Worm (Caenorhabditis elegans) whole organism, young adult: ENCODE measurements around the gene alkb-7.
A peak's percentile ranks its signal among the peaks of the same experiment; 100 is the strongest.

ENCODE experiments used
- B0019.2 ChIP-seq: fragments of 200-800 bp; sonication (Bioruptor generic); conservative IDR thresholded peaks from 2 replicates; pipeline ENCODE4 v1.3.6; 2022; ENCODE audit warnings: missing genetic modification reagents, missing genetic modification characterization, missing compliant biosample characterization
- C06A6.2 ChIP-seq: fragments of 200-800 bp; sonication (Bioruptor generic); conservative IDR thresholded peaks from 2 replicates; pipeline ENCODE4 v1.3.6; 2022; ENCODE audit warnings: missing genetic modification characterization, missing compliant biosample characterization
- D2030.7 ChIP-seq: fragments of 200-800 bp; sonication (Bioruptor generic); IDR thresholded peaks from 2 replicates; pipeline ENCODE4 v1.3.6; 2022; ENCODE audit warnings: missing genetic modification reagents, missing genetic modification characterization, missing compliant biosample characterization
- F23B12.7 ChIP-seq: sonication (generic microtip); optimal IDR thresholded peaks from 2 replicates; lab custom pipeline; 2017; ENCODE audit warnings: missing genetic modification characterization, mild to moderate bottlenecking, missing compliant biosample characterization, antibody characterized with exemption, moderate library complexity; ENCODE audit not compliant: insufficient read depth
- F37B4.10 ChIP-seq: fragments of 200-800 bp; sonication (Bioruptor generic); IDR thresholded peaks from 2 replicates; pipeline ENCODE4 v1.3.6; 2022; ENCODE audit warnings: missing genetic modification characterization, missing compliant biosample characterization
- F55B11.4 ChIP-seq: sonication (generic microtip); optimal IDR thresholded peaks from 2 replicates; lab custom pipeline; 2016; ENCODE audit warnings: missing compliant biosample characterization, missing genetic modification characterization, borderline replicate concordance; ENCODE audit not compliant: insufficient read depth
- Y53F4B.3 ChIP-seq: fragments of 200-800 bp; sonication (Bioruptor generic); IDR thresholded peaks from 2 replicates; pipeline ENCODE4 v1.3.6; 2022; ENCODE audit warnings: missing genetic modification reagents, missing genetic modification characterization, missing compliant biosample characterization
- Y53G8AR.9 ChIP-seq: fragments of 200-800 bp; sonication (Bioruptor generic); conservative IDR thresholded peaks from 2 replicates; pipeline ENCODE4 v1.3.6; 2022; ENCODE audit warnings: missing genetic modification reagents, missing genetic modification characterization, missing compliant biosample characterization
- Y56A3A.18 ChIP-seq: fragments of 200-800 bp; sonication (Bioruptor generic); IDR thresholded peaks from 2 replicates; pipeline ENCODE4 v1.3.6; 2022; ENCODE audit warnings: missing genetic modification reagents, missing genetic modification characterization, missing compliant biosample characterization
- ZK185.1 ChIP-seq: sonication (generic microtip); optimal IDR thresholded peaks from 2 replicates; lab custom pipeline; 2016; ENCODE audit warnings: mild to moderate bottlenecking, missing genetic modification characterization, missing compliant biosample characterization; ENCODE audit not compliant: poor library complexity, severe bottlenecking
- akir-1 ChIP-seq: fragments of 200-800 bp; sonication (Bioruptor generic); optimal IDR thresholded peaks from 2 replicates; lab custom pipeline; 2018; ENCODE audit warnings: mild to moderate bottlenecking, missing genetic modification characterization, moderate library complexity, missing compliant biosample characterization
- aptf-2 ChIP-seq: fragments of 200-800 bp; sonication (Bioruptor generic); conservative IDR thresholded peaks from 2 replicates; pipeline ENCODE4 v1.3.6; 2022; ENCODE audit warnings: missing genetic modification reagents, missing genetic modification characterization, missing compliant biosample characterization
- athp-1 ChIP-seq: sonication (generic microtip); optimal IDR thresholded peaks from 2 replicates; lab custom pipeline; 2017; ENCODE audit warnings: mild to moderate bottlenecking, missing genetic modification characterization, missing compliant biosample characterization
- attf-6 ChIP-seq: fragments of 200-800 bp; sonication (Bioruptor generic); IDR thresholded peaks from 2 replicates; pipeline ENCODE4 v1.3.6; 2022; ENCODE audit warnings: missing genetic modification reagents, missing genetic modification characterization, missing compliant biosample characterization
- bed-1 ChIP-seq: fragments of 200-800 bp; sonication (Bioruptor generic); IDR thresholded peaks from 2 replicates; pipeline ENCODE4 v1.3.6; 2022; ENCODE audit warnings: missing genetic modification reagents, missing genetic modification characterization, missing compliant biosample characterization
- cebp-1 ChIP-seq, 2 experiments: fragments of 200-800 bp in 1 of 2; sonication (Bioruptor generic) in 1 of 2; sonication (generic microtip) in 1 of 2; IDR thresholded peaks in 1 of 2; optimal IDR thresholded peaks in 1 of 2; 2 replicates each; pipeline versions ENCODE4 v1.3.6 to Lab custom; 2017 to 2022; ENCODE audit warnings: missing compliant biosample characterization in 2 of 2, missing genetic modification characterization in 2 of 2, mild to moderate bottlenecking in 1 of 2, missing genetic modification reagents in 1 of 2, moderate library complexity in 1 of 2
- ceh-100 ChIP-seq: fragments of 200-800 bp; sonication (Bioruptor generic); IDR thresholded peaks from 2 replicates; pipeline ENCODE4 v1.3.6; 2022; ENCODE audit warnings: missing genetic modification reagents, missing genetic modification characterization, missing compliant biosample characterization
- ceh-91 ChIP-seq: fragments of 200-800 bp; sonication (Bioruptor generic); IDR thresholded peaks from 2 replicates; pipeline ENCODE4 v1.3.6; 2022; ENCODE audit warnings: missing genetic modification reagents, missing genetic modification characterization, missing compliant biosample characterization
- chd-7 ChIP-seq: sonication (generic microtip); optimal IDR thresholded peaks from 2 replicates; lab custom pipeline; 2016; ENCODE audit warnings: mild to moderate bottlenecking, missing genetic modification characterization, moderate library complexity, missing compliant biosample characterization
- efl-1 ChIP-seq: fragments of 150-350 bp; optimal IDR thresholded peaks from 2 replicates; lab custom pipeline; 2014; ENCODE audit warnings: missing biosample characterization, missing genetic modification reagents, missing genetic modification characterization
- egl-18 ChIP-seq: fragments of 200-800 bp; sonication (Bioruptor generic); IDR thresholded peaks from 2 replicates; pipeline ENCODE4 v1.3.6; 2022; ENCODE audit warnings: missing genetic modification reagents, missing genetic modification characterization, missing compliant biosample characterization
- egl-44 ChIP-seq: fragments of 200-800 bp; sonication (Bioruptor generic); IDR thresholded peaks from 2 replicates; pipeline ENCODE4 v1.3.6; 2022; ENCODE audit warnings: missing genetic modification reagents, missing genetic modification characterization, missing compliant biosample characterization
- egrh-3 ChIP-seq: fragments of 200-800 bp; sonication (Bioruptor generic); IDR thresholded peaks from 2 replicates; pipeline ENCODE4 v1.3.6; 2022; ENCODE audit warnings: missing genetic modification reagents, missing genetic modification characterization, missing compliant biosample characterization
- ekl-4 ChIP-seq: fragments of 200-800 bp; sonication (Bioruptor generic); IDR thresholded peaks from 2 replicates; pipeline ENCODE4 v1.3.6; 2022; ENCODE audit warnings: missing genetic modification reagents, missing genetic modification characterization, missing compliant biosample characterization
- fkh-3 ChIP-seq: sonication (generic microtip); optimal IDR thresholded peaks from 2 replicates; lab custom pipeline; 2016; ENCODE audit warnings: mild to moderate bottlenecking, missing genetic modification characterization, missing compliant biosample characterization
- gei-17 ChIP-seq: fragments of 200-800 bp; sonication (Bioruptor generic); optimal IDR thresholded peaks from 2 replicates; lab custom pipeline; 2018; ENCODE audit warnings: mild to moderate bottlenecking, missing genetic modification characterization, missing compliant biosample characterization
- hlh-26 ChIP-seq: fragments of 200-800 bp; sonication (Bioruptor generic); conservative IDR thresholded peaks from 2 replicates; pipeline ENCODE4 v1.3.6; 2022; ENCODE audit warnings: missing genetic modification reagents, missing genetic modification characterization, missing compliant biosample characterization
- hmg-20 ChIP-seq: fragments of 200-800 bp; sonication (Bioruptor generic); IDR thresholded peaks from 2 replicates; pipeline ENCODE4 v1.3.6; 2022; ENCODE audit warnings: missing genetic modification reagents, missing genetic modification characterization, missing compliant biosample characterization
- hrde-1 ChIP-seq: sonication (generic microtip); optimal IDR thresholded peaks from 2 replicates; lab custom pipeline; 2016; ENCODE audit warnings: missing genetic modification characterization, mild to moderate bottlenecking, missing compliant biosample characterization, moderate library complexity, missing genotype, missing genetic modification reagents, borderline replicate concordance
- lin-35 ChIP-seq, 3 experiments: fragments of 150-350 bp in 2 of 3; sonication (generic microtip) in 1 of 3; optimal IDR thresholded peaks; 2 replicates each; lab custom pipeline; 2014 to 2018; ENCODE audit warnings: missing biosample characterization in 3 of 3, missing genetic modification characterization in 3 of 3, missing genetic modification reagents in 3 of 3
- lsl-1 ChIP-seq: fragments of 200-800 bp; sonication (Bioruptor generic); optimal IDR thresholded peaks from 2 replicates; lab custom pipeline; 2018; ENCODE audit warnings: mild to moderate bottlenecking, missing genetic modification characterization, moderate library complexity, missing compliant biosample characterization
- madf-10 ChIP-seq: sonication (generic microtip); optimal IDR thresholded peaks from 2 replicates; lab custom pipeline; 2016; ENCODE audit warnings: mild to moderate bottlenecking, missing genetic modification characterization, missing compliant biosample characterization
- mcd-1 ChIP-seq: fragments of 200-800 bp; sonication (Bioruptor generic); IDR thresholded peaks from 2 replicates; pipeline ENCODE4 v1.3.6; 2022; ENCODE audit warnings: missing genetic modification reagents, missing genetic modification characterization, missing compliant biosample characterization
- mes-4 ChIP-seq: sonication (generic microtip); optimal IDR thresholded peaks from 2 replicates; lab custom pipeline; 2016; ENCODE audit warnings: missing genotype, missing genetic modification characterization, missing compliant biosample characterization
- nfya-1 ChIP-seq: sonication (generic microtip); optimal IDR thresholded peaks from 2 replicates; lab custom pipeline; 2017; ENCODE audit warnings: antibody characterized with exemption, missing compliant biosample characterization, missing genetic modification characterization, borderline replicate concordance; ENCODE audit not compliant: insufficient read depth
- nhr-120 ChIP-seq: fragments of 200-800 bp; sonication (Bioruptor generic); IDR thresholded peaks from 2 replicates; pipeline ENCODE4 v1.3.6; 2022; ENCODE audit warnings: missing genetic modification characterization, missing compliant biosample characterization
- nhr-179 ChIP-seq: sonication (generic microtip); optimal IDR thresholded peaks from 2 replicates; lab custom pipeline; 2016; ENCODE audit warnings: mild to moderate bottlenecking, missing genetic modification characterization, missing compliant biosample characterization
- nhr-90 ChIP-seq: sonication (generic microtip); optimal IDR thresholded peaks from 2 replicates; lab custom pipeline; 2016; ENCODE audit warnings: missing genotype, mild to moderate bottlenecking, missing genetic modification characterization, missing compliant biosample characterization
- sdz-38 ChIP-seq: sonication (generic microtip); optimal IDR thresholded peaks from 2 replicates; lab custom pipeline; 2016; ENCODE audit warnings: missing genotype, missing genetic modification characterization, missing compliant biosample characterization
- snpc-1.1 ChIP-seq: sonication (generic microtip); optimal IDR thresholded peaks from 2 replicates; lab custom pipeline; 2017; ENCODE audit warnings: missing genetic modification characterization, mild to moderate bottlenecking, missing compliant biosample characterization, antibody characterized with exemption, moderate library complexity, missing genotype, missing genetic modification reagents; ENCODE audit not compliant: insufficient read depth
- snpc-4 ChIP-seq, 5 experiments: fragments of 150-350 bp in 1 of 5; sonication (generic microtip) in 4 of 5; optimal IDR thresholded peaks; 2 replicates each; lab custom pipeline; 2014 to 2018; ENCODE audit warnings: missing genetic modification characterization in 5 of 5, missing biosample characterization in 3 of 5, antibody characterized with exemption in 2 of 5, mild to moderate bottlenecking in 2 of 5, missing compliant biosample characterization in 2 of 5, missing genotype in 2 of 5, moderate library complexity in 2 of 5, missing genetic modification reagents in 1 of 5
- sptf-2 ChIP-seq: fragments of 200-800 bp; sonication (Bioruptor generic); optimal IDR thresholded peaks from 2 replicates; lab custom pipeline; 2018; ENCODE audit warnings: mild to moderate bottlenecking, missing genetic modification characterization, missing compliant biosample characterization
- unc-130 ChIP-seq: sonication (generic microtip); optimal IDR thresholded peaks from 2 replicates; lab custom pipeline; 2016; ENCODE audit warnings: missing genetic modification reagents, missing genetic modification characterization, missing compliant biosample characterization
- zfh-2 ChIP-seq: fragments of 200-800 bp; sonication (Bioruptor generic); conservative IDR thresholded peaks from 2 replicates; pipeline ENCODE4 v1.3.6; 2022; ENCODE audit warnings: missing genetic modification reagents, missing genetic modification characterization, missing compliant biosample characterization
- zim-3 ChIP-seq: sonication (generic microtip); optimal IDR thresholded peaks from 2 replicates; lab custom pipeline; 2017; ENCODE audit warnings: mild to moderate bottlenecking, missing genetic modification characterization, moderate library complexity, missing compliant biosample characterization
- ztf-22 ChIP-seq: fragments of 200-800 bp; sonication (Bioruptor generic); optimal IDR thresholded peaks from 2 replicates; lab custom pipeline; 2018; ENCODE audit warnings: mild to moderate bottlenecking, missing genetic modification characterization, moderate library complexity, missing compliant biosample characterization

The alkb-7 gene

ce11 chrII:12796040-12796502 lies 8.1 kb upstream of the alkb-7 start, which contains the start of gene cpt-1:
TSS of gene cpt-1 (minus strand) at chrII:12796452.
- TF ChIP-seq egrh-3 (GFP tag; lab: Robert Waterston, UW): no peak
- no peak for TF ChIP-seq sdz-38
- TF ChIP-seq egl-18 (GFP tag; lab: Robert Waterston, UW): no peak
- no peak for TF ChIP-seq F23B12.7 (tag; lab: Kevin White, UChicago)
- no peak for TF ChIP-seq D2030.7 (GFP tag; lab: Robert Waterston, UW)
- TF ChIP-seq attf-6 (GFP tag; lab: Robert Waterston, UW): no peak
- no peak for TF ChIP-seq ceh-100
- TF ChIP-seq fkh-3: no peak
- TF ChIP-seq ekl-4 (GFP tag; lab: Robert Waterston, UW): no peak
- TF ChIP-seq hrde-1 (tag; lab: Kevin White, UChicago): no peak
- no peak for TF ChIP-seq egl-44 (GFP tag; lab: Robert Waterston, UW)
- TF ChIP-seq snpc-4 (GFP tag; optimal IDR thresholded peaks at IDR 0.05; lab: Kevin White, UChicago): no peak
- TF ChIP-seq snpc-4 (tag; optimal IDR thresholded peaks at IDR 0.05; lab: Kevin White, UChicago): no peak
- no peak for TF ChIP-seq zim-3 (tag; lab: Kevin White, UChicago)
- no peak for TF ChIP-seq mes-4 (tag; lab: Kevin White, UChicago)
- no peak for TF ChIP-seq sptf-2 (GFP tag; lab: Kevin White, UChicago)
- TF ChIP-seq hmg-20 (GFP tag; lab: Robert Waterston, UW): no peak
- no peak for TF ChIP-seq C06A6.2 (GFP tag; lab: Robert Waterston, UW)
- no peak for TF ChIP-seq nhr-120
- no peak for TF ChIP-seq F55B11.4 (tag; lab: Kevin White, UChicago)
- peak; percentile 34 for TF ChIP-seq Y53G8AR.9 (GFP tag; lab: Robert Waterston, UW)
- no peak for TF ChIP-seq lsl-1 (GFP tag; lab: Kevin White, UChicago)
- no peak for TF ChIP-seq Y56A3A.18
- TF ChIP-seq akir-1 (GFP tag; lab: Kevin White, UChicago): no peak
- no peak for TF ChIP-seq cebp-1 (GFP tag; IDR thresholded peaks at IDR 0.05; lab: Robert Waterston, UW)
- TF ChIP-seq cebp-1 (tag; optimal IDR thresholded peaks at IDR 0.05; lab: Kevin White, UChicago): peak; percentile 15
- TF ChIP-seq athp-1 (tag; lab: Kevin White, UChicago): no peak
- TF ChIP-seq aptf-2 (GFP tag; lab: Robert Waterston, UW): no peak
- TF ChIP-seq nhr-179 (tag; lab: Kevin White, UChicago): no peak
- TF ChIP-seq snpc-1.1 (tag; lab: Kevin White, UChicago): no peak
- TF ChIP-seq mcd-1: peak; percentile 28; the same call in 1 of the 2 replicates
- TF ChIP-seq nhr-90 (tag; lab: Kevin White, UChicago): no peak
- no peak for TF ChIP-seq ZK185.1 (tag; lab: Kevin White, UChicago)
- no peak for TF ChIP-seq lin-35 (GFP tag; optimal IDR thresholded peaks at IDR 0.05; lab: Kevin White, UChicago)
- no peak for TF ChIP-seq unc-130
- no peak for TF ChIP-seq nfya-1
- no peak for TF ChIP-seq hlh-26 (GFP tag; lab: Robert Waterston, UW)
- no peak for TF ChIP-seq madf-10
- TF ChIP-seq gei-17 (GFP tag; lab: Kevin White, UChicago): peak; percentile 23
- TF ChIP-seq B0019.2 (GFP tag; lab: Robert Waterston, UW): no peak
- 0 out of 2 replicates have a peak, but pooled peaks have one; percentile 19 for TF ChIP-seq zfh-2 (GFP tag; lab: Robert Waterston, UW)
- TF ChIP-seq efl-1 (GFP tag; lab: Kevin White, UChicago): no peak
- TF ChIP-seq Y53F4B.3 (GFP tag; lab: Robert Waterston, UW): no peak
- no peak for TF ChIP-seq bed-1
- TF ChIP-seq ceh-91 (GFP tag; lab: Robert Waterston, UW): no peak
- no peak for TF ChIP-seq F37B4.10 (GFP tag; lab: Robert Waterston, UW)
- peak; percentile 4 for TF ChIP-seq chd-7 (tag; lab: Kevin White, UChicago)
- TF ChIP-seq ztf-22 (GFP tag; lab: Kevin White, UChicago): no peak
